Fruit fly (Drosophila melanogaster): ENCODE measurements around the gene CG45154.
A peak's percentile ranks its signal among the peaks of the same experiment; 100 is the strongest.

Gene CG45154

DNA sequence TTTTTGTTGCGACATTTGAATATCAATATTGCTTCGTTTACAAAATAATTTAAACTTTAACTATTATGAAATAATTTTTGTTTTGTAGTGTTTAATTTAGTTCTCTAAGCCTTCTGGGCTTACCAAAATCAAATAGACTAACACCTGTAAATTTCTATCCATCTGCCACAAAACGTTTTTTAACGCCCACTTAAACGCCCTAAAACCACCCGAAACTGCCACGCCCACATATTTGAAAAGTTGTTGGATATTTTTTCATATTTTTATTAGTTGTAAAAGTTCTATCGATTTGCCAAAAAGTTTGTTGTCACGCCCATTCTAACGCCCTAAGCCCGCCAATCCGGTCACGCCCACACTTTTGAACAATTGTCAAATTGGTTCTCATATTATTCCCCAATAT, at the start of gene CG45154:
TSS of gene CG45154 (minus strand) at position 101 of the 400 bp plus-strand sequence.
- no peak for TF ChIP-seq CG17801 (GFP tag; optimal IDR thresholded peaks at IDR 0.05; ENCODE audit: partially characterized antibody)

DNA sequence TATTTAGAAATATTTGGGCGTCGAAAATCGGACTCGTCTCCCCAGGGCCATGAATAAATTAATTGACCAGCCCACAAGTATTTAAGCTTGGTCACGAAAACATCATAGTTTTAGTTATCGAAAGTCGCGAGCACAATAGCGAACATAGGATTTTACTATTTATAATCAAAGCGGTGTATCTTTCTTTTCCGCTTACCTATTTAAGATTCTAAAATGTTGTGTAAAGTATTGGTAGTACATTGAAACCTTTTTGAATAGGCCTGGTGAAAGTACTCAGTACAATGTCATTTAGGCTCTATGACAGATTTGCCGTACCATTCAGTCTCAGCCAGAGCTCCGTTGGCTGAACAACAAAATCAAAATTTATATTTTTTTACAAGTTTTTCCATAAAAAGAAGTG, 46.1 kb upstream of the CG45154 start, which contains the start of gene ccb:
TSS of gene ccb (plus strand) at position 301 of the 400 bp plus-strand sequence.
- no peak for TF ChIP-seq CG17801 (GFP tag; optimal IDR thresholded peaks at IDR 0.05; ENCODE audit: partially characterized antibody)

DNA sequence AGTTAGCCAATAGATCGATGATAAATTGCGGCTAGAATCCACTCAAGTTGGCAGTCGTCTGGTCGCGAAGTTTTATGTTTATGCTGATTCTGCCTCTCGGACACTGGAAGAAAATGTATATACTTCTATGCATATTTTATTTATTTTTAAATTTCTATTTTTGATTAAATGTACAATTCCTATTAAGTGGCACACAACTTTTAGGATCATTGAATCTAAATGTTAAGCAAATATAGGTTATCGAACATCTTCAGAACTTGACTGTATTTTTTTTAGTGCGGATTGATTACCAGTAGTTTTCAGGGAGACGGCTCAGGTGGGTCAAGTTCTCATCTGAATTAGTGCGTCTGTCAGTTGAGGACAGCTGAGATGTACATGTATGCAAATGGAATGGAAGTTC, 19.6 kb downstream of the CG45154 start:
- TF ChIP-seq CG17801 (GFP tag; optimal IDR thresholded peaks at IDR 0.05; ENCODE audit: partially characterized antibody): no peak

DNA sequence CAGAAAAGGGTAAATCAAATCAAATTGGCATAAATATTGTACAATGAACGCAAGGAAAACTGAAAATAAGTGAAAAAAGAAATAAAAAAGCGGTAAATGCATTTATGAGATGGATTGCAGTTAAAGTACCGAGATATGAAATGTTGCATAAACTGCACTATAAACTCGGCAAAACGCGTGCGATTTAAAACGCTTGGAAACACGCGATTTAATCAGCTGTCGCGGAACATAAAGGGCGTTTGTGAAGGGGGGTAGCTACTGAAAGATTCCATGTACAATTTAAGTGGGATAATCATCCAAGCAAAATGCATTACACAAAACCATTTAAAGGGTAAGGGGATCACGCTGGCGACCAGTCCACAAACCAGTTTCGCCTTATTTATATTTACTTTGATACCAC, 20.1 kb downstream of the CG45154 start:
- TF ChIP-seq CG17801 (GFP tag; optimal IDR thresholded peaks at IDR 0.05; ENCODE audit: partially characterized antibody): no peak

DNA sequence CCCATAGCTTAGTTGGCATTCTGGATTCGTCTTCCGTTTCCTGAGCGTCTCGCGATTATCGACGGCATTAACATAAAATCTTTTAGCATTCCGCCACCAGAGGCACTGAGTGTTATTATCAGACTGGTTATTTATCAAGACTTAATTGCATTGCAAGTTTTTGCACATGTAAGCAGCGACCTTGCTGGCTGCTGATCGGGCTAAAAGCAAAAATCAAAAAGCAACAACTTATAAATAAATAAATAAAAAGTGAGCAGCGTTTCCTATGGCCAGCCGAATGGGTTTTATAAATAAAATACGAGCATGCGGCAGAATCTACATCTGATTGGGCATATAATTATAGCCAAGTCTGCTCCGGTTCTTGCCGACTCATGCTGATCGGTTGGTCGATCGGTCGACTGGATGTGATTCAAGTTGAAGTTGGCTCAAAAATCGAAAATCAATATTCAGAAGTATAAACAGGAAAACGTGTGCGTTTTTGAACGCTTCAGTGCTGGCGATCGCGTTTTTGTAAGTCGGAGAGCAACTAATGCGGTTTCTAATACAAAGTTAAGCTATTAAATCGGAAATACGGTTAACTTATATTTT, 20.8 kb downstream of the CG45154 start:
- no peak for TF ChIP-seq CG17801 (GFP tag; optimal IDR thresholded peaks at IDR 0.05; ENCODE audit: partially characterized antibody)

DNA sequence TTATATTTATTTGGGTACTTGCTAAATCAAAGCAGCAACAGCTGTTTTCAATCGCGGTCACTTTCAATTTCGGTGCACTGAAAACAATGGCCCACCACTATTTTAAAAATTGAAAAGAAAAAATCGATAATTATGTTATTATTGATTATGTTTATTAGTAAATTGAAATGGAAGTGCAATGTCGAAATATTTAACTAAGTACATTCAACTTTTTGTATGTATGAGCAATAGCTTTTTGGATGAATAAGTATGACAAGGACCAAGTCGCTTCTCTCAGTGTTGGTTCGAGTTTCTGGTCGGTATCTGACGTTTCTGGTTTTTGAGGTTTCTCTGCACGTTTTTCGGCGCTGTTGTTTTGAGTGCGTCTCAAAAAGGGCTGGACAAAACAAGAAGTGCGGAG, 22.7 kb downstream of the CG45154 start:
- peak; percentile 84 for TF ChIP-seq CG17801 (GFP tag; optimal IDR thresholded peaks at IDR 0.05; ENCODE audit: partially characterized antibody)

DNA sequence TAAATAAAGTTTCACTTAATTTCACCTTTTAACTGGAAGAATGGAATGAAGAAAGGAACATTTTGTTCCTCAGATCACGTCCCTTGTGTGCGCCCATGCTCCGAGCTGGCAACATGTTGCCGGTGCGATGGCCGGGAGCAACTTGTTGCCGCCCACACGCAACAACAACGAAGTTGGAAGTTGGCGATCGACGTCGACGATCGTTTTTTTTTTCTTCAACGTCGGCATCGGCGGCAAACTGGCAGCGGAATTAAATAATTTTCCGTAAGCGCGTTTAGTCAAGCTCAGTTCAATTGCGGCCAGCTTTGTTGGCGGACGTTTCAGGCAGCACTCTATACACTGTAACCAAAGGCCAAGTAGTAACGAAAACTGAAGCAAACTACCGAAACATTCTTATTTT, 23.3 kb downstream of the CG45154 start, which contains the start of gene ldd:
TSS of gene ldd (plus strand) at position 136 of the 400 bp plus-strand sequence.
- no peak for TF ChIP-seq CG17801 (GFP tag; optimal IDR thresholded peaks at IDR 0.05; ENCODE audit: partially characterized antibody)

DNA sequence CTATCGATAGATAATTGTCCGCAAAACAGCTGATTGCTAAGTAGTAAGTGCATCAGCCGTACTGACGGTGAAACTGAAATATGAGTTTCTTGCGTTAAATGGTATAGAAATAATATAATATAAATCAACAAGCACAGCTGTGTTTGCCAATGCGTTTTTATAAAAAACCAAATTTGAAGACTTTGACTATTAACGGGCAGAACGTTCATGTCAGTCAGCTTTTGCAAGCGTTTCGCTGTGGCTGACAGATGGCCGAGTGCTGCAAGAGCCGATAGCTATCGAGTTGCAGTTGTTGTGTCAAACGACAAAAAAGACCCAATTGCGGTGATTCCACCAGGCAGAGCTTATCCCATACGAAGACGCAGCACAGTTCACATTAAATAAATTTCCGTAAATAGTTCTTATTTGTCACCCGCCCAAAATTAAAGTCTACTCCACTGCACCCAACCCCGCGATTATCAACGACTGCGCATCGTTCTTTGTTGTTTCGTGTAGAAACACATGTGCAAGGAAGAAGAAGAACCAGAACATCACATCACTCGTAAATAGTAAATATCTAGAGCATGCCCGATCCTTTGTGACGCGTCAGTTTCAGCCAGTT, 29.9 kb downstream of the CG45154 start, which contains the start of the genes unc and CG15445:
TSS of gene unc (minus strand) at position 51 of the 601 bp plus-strand sequence.
TSS of gene CG15445 (plus strand) at position 296 of the 601 bp plus-strand sequence.
- peak; percentile 47 for TF ChIP-seq CG17801 (GFP tag; optimal IDR thresholded peaks at IDR 0.05; ENCODE audit: partially characterized antibody)

DNA sequence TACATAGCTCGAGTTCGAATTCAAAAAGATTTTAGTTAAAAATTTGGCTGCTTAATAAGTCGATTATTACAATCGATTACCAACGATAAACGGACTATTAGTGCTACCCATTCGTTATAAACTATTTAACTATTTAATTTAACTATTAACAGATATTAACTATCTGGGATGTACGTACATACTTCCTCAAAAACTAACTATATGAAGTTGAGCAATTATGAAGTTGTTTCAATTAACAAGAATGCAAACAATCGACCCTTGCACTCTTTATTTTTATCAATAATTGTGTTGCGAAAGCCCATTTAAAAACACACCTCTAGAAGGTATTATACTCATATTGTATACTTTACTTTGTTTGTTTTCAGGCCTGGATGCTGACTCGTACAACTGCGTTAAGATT, 40.6 kb downstream of the CG45154 start, which contains the start of gene CG1503:
TSS of gene CG1503 (minus strand) at position 101 of the 400 bp plus-strand sequence.
- TF ChIP-seq CG17801 (GFP tag; optimal IDR thresholded peaks at IDR 0.05; ENCODE audit: partially characterized antibody): no peak

DNA sequence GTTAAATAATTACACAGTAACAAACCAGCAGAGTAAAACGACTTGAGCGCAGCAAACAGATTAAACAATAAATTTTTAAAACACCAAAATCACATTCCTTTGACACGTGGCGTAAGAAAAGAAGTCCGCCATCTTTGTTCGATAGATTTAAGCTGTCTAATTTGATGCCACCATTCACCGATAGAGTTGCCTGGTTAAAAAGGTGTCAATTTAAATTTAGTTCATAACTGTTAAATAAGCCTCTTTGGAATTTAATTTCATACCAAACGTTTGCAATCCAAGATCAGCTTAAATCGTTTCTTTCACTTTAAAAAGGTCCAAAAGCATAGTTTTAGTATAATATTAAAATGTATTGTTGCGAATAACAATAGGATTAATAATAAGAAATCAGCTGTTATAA, 44.7 kb downstream of the CG45154 start, which contains the start of gene CG15446:
TSS of gene CG15446 (minus strand) at position 101 of the 400 bp plus-strand sequence.
- no peak for TF ChIP-seq CG17801 (GFP tag; optimal IDR thresholded peaks at IDR 0.05; ENCODE audit: partially characterized antibody)
